Worm (Caenorhabditis elegans) whole organism, late embryonic: ENCODE measurements around the gene C17H11.4.

Experiments used
- hlh-8 ChIP-seq: sonication (generic microtip); optimal IDR thresholded peaks from 2 replicates; lab custom pipeline; 2016; ENCODE audit warnings: missing genotype, missing genetic modification characterization, missing compliant biosample characterization
- pag-3 ChIP-seq: sonication (generic microtip); optimal IDR thresholded peaks from 2 replicates; lab custom pipeline; 2016; ENCODE audit warnings: missing compliant biosample characterization, missing genetic modification characterization, borderline replicate concordance
- tbx-2 ChIP-seq: sonication (generic microtip); optimal IDR thresholded peaks from 2 replicates; lab custom pipeline; 2016; ENCODE audit warnings: missing genetic modification characterization, missing compliant biosample characterization
- ttx-3 ChIP-seq: sonication (generic microtip); optimal IDR thresholded peaks from 2 replicates; lab custom pipeline; 2016; ENCODE audit warnings: missing genetic modification reagents, missing genetic modification characterization, missing compliant biosample characterization

DNA sequence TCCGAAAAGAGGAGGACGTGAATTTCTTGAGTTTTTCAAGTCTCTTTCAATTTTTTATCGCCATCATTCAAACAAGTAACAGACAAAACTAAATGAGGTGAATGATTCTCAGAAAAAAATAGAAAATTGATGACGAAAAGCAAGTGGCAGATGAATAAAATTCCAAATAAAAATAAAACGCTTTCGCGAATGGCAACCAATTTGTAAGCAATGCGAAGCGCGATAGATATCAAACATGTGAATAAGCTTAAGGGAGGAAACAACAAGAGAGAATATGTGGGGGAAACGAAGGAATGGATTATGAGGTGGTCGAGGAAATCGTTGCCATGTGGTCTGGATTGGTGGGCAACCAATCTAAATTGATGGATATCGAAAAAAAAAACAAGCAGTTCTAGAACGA, 23.0 kb upstream of the C17H11.4 start:
- TF ChIP-seq tbx-2 (no peak), ttx-3 (no peak), pag-3 (tag; lab: Kevin White, UChicago) (no peak), hlh-8 (tag; lab: Kevin White, UChicago) (no peak)
